Worm (Caenorhabditis elegans) whole organism, young adult: Measurements from ENCODE around the gene T04H1.12.

Experiments used
- B0261.1 ChIP-seq: sonication (generic microtip); optimal IDR thresholded peaks from 2 replicates; lab custom pipeline; 2016; ENCODE audit warnings: mild to moderate bottlenecking, missing genetic modification characterization, moderate library complexity, missing compliant biosample characterization
- F10E7.11 ChIP-seq: sonication (generic microtip); optimal IDR thresholded peaks from 2 replicates; lab custom pipeline; 2017; ENCODE audit warnings: mild to moderate bottlenecking, missing genetic modification characterization, moderate library complexity, missing compliant biosample characterization
- F37B4.10 ChIP-seq: fragments of 200-800 bp; sonication (Bioruptor generic); IDR thresholded peaks from 2 replicates; pipeline ENCODE4 v1.3.6; 2022; ENCODE audit warnings: missing genetic modification characterization, missing compliant biosample characterization
- F52B5.7 ChIP-seq: sonication (generic microtip); optimal IDR thresholded peaks from 2 replicates; lab custom pipeline; 2016; ENCODE audit warnings: mild to moderate bottlenecking, missing genetic modification characterization, missing compliant biosample characterization
- F55B11.4 ChIP-seq: sonication (generic microtip); optimal IDR thresholded peaks from 2 replicates; lab custom pipeline; 2016; ENCODE audit warnings: missing compliant biosample characterization, missing genetic modification characterization, borderline replicate concordance; ENCODE audit not compliant: insufficient read depth
- F57C9.4 ChIP-seq: sonication (generic microtip); optimal IDR thresholded peaks from 2 replicates; lab custom pipeline; 2017; ENCODE audit warnings: mild to moderate bottlenecking, missing genetic modification characterization, missing compliant biosample characterization
- T07F8.4 ChIP-seq: sonication (generic microtip); optimal IDR thresholded peaks from 2 replicates; lab custom pipeline; 2016; ENCODE audit warnings: mild to moderate bottlenecking, missing genetic modification characterization, moderate library complexity, missing compliant biosample characterization
- Y53G8AR.9 ChIP-seq: fragments of 200-800 bp; sonication (Bioruptor generic); conservative IDR thresholded peaks from 2 replicates; pipeline ENCODE4 v1.3.6; 2022; ENCODE audit warnings: missing genetic modification reagents, missing genetic modification characterization, missing compliant biosample characterization
- Y67H2A.10 ChIP-seq: fragments of 200-800 bp; sonication (Bioruptor generic); conservative IDR thresholded peaks from 2 replicates; pipeline ENCODE4 v1.3.6; 2022; ENCODE audit warnings: missing genetic modification reagents, missing genetic modification characterization, missing compliant biosample characterization
- Y79H2A.3 ChIP-seq: fragments of 200-800 bp; sonication (Bioruptor generic); conservative IDR thresholded peaks from 2 replicates; pipeline ENCODE4 v1.3.6; 2022; ENCODE audit warnings: missing genetic modification reagents, missing genetic modification characterization, missing compliant biosample characterization
- ama-1 ChIP-seq, 3 experiments: fragments of 150-350 bp in 1 of 3; sonication (generic microtip) in 2 of 3; optimal IDR thresholded peaks; 2 replicates each; lab custom pipeline; 2014 to 2018; ENCODE audit warnings: missing biosample characterization in 2 of 3, missing genetic modification characterization in 2 of 3, missing genetic modification reagents in 2 of 3
- aptf-2 ChIP-seq: fragments of 200-800 bp; sonication (Bioruptor generic); conservative IDR thresholded peaks from 2 replicates; pipeline ENCODE4 v1.3.6; 2022; ENCODE audit warnings: missing genetic modification reagents, missing genetic modification characterization, missing compliant biosample characterization
- aptf-3 ChIP-seq: fragments of 200-800 bp; sonication (Bioruptor generic); IDR thresholded peaks from 2 replicates; pipeline ENCODE4 v1.3.6; 2022; ENCODE audit warnings: missing genetic modification characterization, missing compliant biosample characterization
- athp-1 ChIP-seq: sonication (generic microtip); optimal IDR thresholded peaks from 2 replicates; lab custom pipeline; 2017; ENCODE audit warnings: mild to moderate bottlenecking, missing genetic modification characterization, missing compliant biosample characterization
- attf-5 ChIP-seq: fragments of 200-800 bp; sonication (Bioruptor generic); optimal IDR thresholded peaks from 2 replicates; lab custom pipeline; 2018; ENCODE audit warnings: mild to moderate bottlenecking, missing genetic modification characterization, missing compliant biosample characterization
- ceh-40 ChIP-seq: fragments of 200-800 bp; sonication (Bioruptor generic); IDR thresholded peaks from 2 replicates; pipeline ENCODE4 v1.3.6; 2022; ENCODE audit warnings: missing genetic modification characterization, missing compliant biosample characterization
- efl-1 ChIP-seq: fragments of 150-350 bp; optimal IDR thresholded peaks from 2 replicates; lab custom pipeline; 2014; ENCODE audit warnings: missing biosample characterization, missing genetic modification reagents, missing genetic modification characterization
- egl-18 ChIP-seq: fragments of 200-800 bp; sonication (Bioruptor generic); IDR thresholded peaks from 2 replicates; pipeline ENCODE4 v1.3.6; 2022; ENCODE audit warnings: missing genetic modification reagents, missing genetic modification characterization, missing compliant biosample characterization
- egl-44 ChIP-seq: fragments of 200-800 bp; sonication (Bioruptor generic); IDR thresholded peaks from 2 replicates; pipeline ENCODE4 v1.3.6; 2022; ENCODE audit warnings: missing genetic modification reagents, missing genetic modification characterization, missing compliant biosample characterization
- ekl-4 ChIP-seq: fragments of 200-800 bp; sonication (Bioruptor generic); IDR thresholded peaks from 2 replicates; pipeline ENCODE4 v1.3.6; 2022; ENCODE audit warnings: missing genetic modification reagents, missing genetic modification characterization, missing compliant biosample characterization
- fkh-3 ChIP-seq: sonication (generic microtip); optimal IDR thresholded peaks from 2 replicates; lab custom pipeline; 2016; ENCODE audit warnings: mild to moderate bottlenecking, missing genetic modification characterization, missing compliant biosample characterization
- gei-17 ChIP-seq: fragments of 200-800 bp; sonication (Bioruptor generic); optimal IDR thresholded peaks from 2 replicates; lab custom pipeline; 2018; ENCODE audit warnings: mild to moderate bottlenecking, missing genetic modification characterization, missing compliant biosample characterization
- him-1 ChIP-seq: sonication (generic microtip); optimal IDR thresholded peaks from 2 replicates; lab custom pipeline; 2016; ENCODE audit warnings: missing genotype, missing genetic modification reagents, missing genetic modification characterization, missing compliant biosample characterization
- hlh-26 ChIP-seq: fragments of 200-800 bp; sonication (Bioruptor generic); conservative IDR thresholded peaks from 2 replicates; pipeline ENCODE4 v1.3.6; 2022; ENCODE audit warnings: missing genetic modification reagents, missing genetic modification characterization, missing compliant biosample characterization
- lin-40 ChIP-seq: sonication (generic microtip); optimal IDR thresholded peaks from 2 replicates; lab custom pipeline; 2016; ENCODE audit warnings: missing genetic modification characterization, mild to moderate bottlenecking, missing compliant biosample characterization, missing genotype, missing genetic modification reagents
- lsl-1 ChIP-seq: fragments of 200-800 bp; sonication (Bioruptor generic); optimal IDR thresholded peaks from 2 replicates; lab custom pipeline; 2018; ENCODE audit warnings: mild to moderate bottlenecking, missing genetic modification characterization, moderate library complexity, missing compliant biosample characterization
- mes-4 ChIP-seq: sonication (generic microtip); optimal IDR thresholded peaks from 2 replicates; lab custom pipeline; 2016; ENCODE audit warnings: missing genotype, missing genetic modification characterization, missing compliant biosample characterization
- nfya-1 ChIP-seq: sonication (generic microtip); optimal IDR thresholded peaks from 2 replicates; lab custom pipeline; 2017; ENCODE audit warnings: antibody characterized with exemption, missing compliant biosample characterization, missing genetic modification characterization, borderline replicate concordance; ENCODE audit not compliant: insufficient read depth
- nhr-120 ChIP-seq: fragments of 200-800 bp; sonication (Bioruptor generic); IDR thresholded peaks from 2 replicates; pipeline ENCODE4 v1.3.6; 2022; ENCODE audit warnings: missing genetic modification characterization, missing compliant biosample characterization
- nhr-80 ChIP-seq: sonication (generic microtip); optimal IDR thresholded peaks from 2 replicates; lab custom pipeline; 2016; ENCODE audit warnings: missing genetic modification characterization, missing compliant biosample characterization
- pbrm-1 ChIP-seq: fragments of 200-800 bp; sonication (Bioruptor generic); IDR thresholded peaks from 2 replicates; pipeline ENCODE4 v1.3.6; 2022; ENCODE audit warnings: missing genetic modification reagents, missing genetic modification characterization, missing compliant biosample characterization
- sdz-38 ChIP-seq: sonication (generic microtip); optimal IDR thresholded peaks from 2 replicates; lab custom pipeline; 2016; ENCODE audit warnings: missing genotype, missing genetic modification characterization, missing compliant biosample characterization
- snpc-1.1 ChIP-seq: sonication (generic microtip); optimal IDR thresholded peaks from 2 replicates; lab custom pipeline; 2017; ENCODE audit warnings: missing genetic modification characterization, mild to moderate bottlenecking, missing compliant biosample characterization, antibody characterized with exemption, moderate library complexity, missing genotype, missing genetic modification reagents; ENCODE audit not compliant: insufficient read depth
- snpc-1.3 ChIP-seq: sonication (generic microtip); optimal IDR thresholded peaks from 2 replicates; lab custom pipeline; 2017; ENCODE audit warnings: missing genetic modification characterization, mild to moderate bottlenecking, missing compliant biosample characterization, antibody characterized with exemption, moderate library complexity, missing genotype, missing genetic modification reagents; ENCODE audit not compliant: insufficient read depth
- snpc-3.4 ChIP-seq: sonication (generic microtip); optimal IDR thresholded peaks from 2 replicates; lab custom pipeline; 2017; ENCODE audit warnings: missing genetic modification characterization, mild to moderate bottlenecking, missing compliant biosample characterization, antibody characterized with exemption, moderate library complexity, missing genotype, missing genetic modification reagents
- sptf-2 ChIP-seq: fragments of 200-800 bp; sonication (Bioruptor generic); optimal IDR thresholded peaks from 2 replicates; lab custom pipeline; 2018; ENCODE audit warnings: mild to moderate bottlenecking, missing genetic modification characterization, missing compliant biosample characterization
- tbx-9 ChIP-seq: sonication (generic microtip); optimal IDR thresholded peaks from 2 replicates; lab custom pipeline; 2016; ENCODE audit warnings: borderline replicate concordance, missing genetic modification characterization, inconsistent platforms, missing compliant biosample characterization
- tlf-1 ChIP-seq: fragments of 200-800 bp; sonication (Bioruptor generic); optimal IDR thresholded peaks from 2 replicates; lab custom pipeline; 2018; ENCODE audit warnings: mild to moderate bottlenecking, missing genetic modification characterization, missing compliant biosample characterization
- zim-3 ChIP-seq: sonication (generic microtip); optimal IDR thresholded peaks from 2 replicates; lab custom pipeline; 2017; ENCODE audit warnings: mild to moderate bottlenecking, missing genetic modification characterization, moderate library complexity, missing compliant biosample characterization
- ztf-18 ChIP-seq: sonication (generic microtip); optimal IDR thresholded peaks from 2 replicates; lab custom pipeline; 2016; ENCODE audit warnings: missing genotype, mild to moderate bottlenecking, missing genetic modification characterization, missing compliant biosample characterization
- ztf-25 ChIP-seq: fragments of 200-800 bp; sonication (Bioruptor generic); IDR thresholded peaks from 2 replicates; pipeline ENCODE4 v1.3.6; 2022; ENCODE audit warnings: missing genetic modification reagents, missing genetic modification characterization, missing compliant biosample characterization
- ztf-28 ChIP-seq: fragments of 200-800 bp; sonication (Bioruptor generic); IDR thresholded peaks from 2 replicates; pipeline ENCODE4 v1.3.6; 2022; ENCODE audit warnings: missing genetic modification reagents, missing genetic modification characterization, missing compliant biosample characterization
- ztf-6 ChIP-seq: fragments of 200-800 bp; sonication (Bioruptor generic); IDR thresholded peaks from 2 replicates; pipeline ENCODE4 v1.3.6; 2022; ENCODE audit warnings: missing genetic modification reagents, missing genetic modification characterization, missing compliant biosample characterization

The T04H1.12 gene

DNA sequence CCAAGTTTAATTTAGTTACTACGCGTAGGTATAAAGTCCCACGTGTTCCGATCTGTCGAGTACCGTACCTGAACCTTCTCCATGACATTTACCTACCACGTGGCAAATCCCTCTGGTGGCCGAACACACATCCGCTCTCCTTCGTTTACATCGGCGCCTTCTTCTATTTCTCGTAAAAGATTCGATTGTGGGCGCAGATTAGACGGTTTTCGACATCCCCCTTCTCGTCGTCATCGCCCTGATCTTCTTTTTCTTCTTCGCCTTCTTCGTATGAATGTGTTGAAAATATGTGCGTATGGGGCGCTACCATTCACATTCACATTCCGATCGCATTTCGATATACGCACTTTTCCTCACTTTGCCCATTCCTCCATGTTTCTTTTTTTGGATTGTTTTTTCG lies 41.4 kb downstream of the T04H1.12 start:
- TF ChIP-seq Y79H2A.3 (GFP tag; lab: Robert Waterston, UW) (no peak), ceh-40 (no peak), F10E7.11 (tag; lab: Kevin White, UChicago) (no peak), mes-4 (tag; lab: Kevin White, UChicago) (no peak), F52B5.7 (tag; lab: Kevin White, UChicago) (no peak), attf-5 (GFP tag; lab: Kevin White, UChicago) (no peak), T07F8.4 (tag; lab: Kevin White, UChicago) (no peak), zim-3 (tag; lab: Kevin White, UChicago) (no peak), hlh-26 (GFP tag; lab: Robert Waterston, UW) (no peak), snpc-3.4 (tag; lab: Kevin White, UChicago) (no peak), nhr-120 (GFP tag; lab: Robert Waterston, UW) (no peak), aptf-3 (GFP tag; lab: Robert Waterston, UW) (no peak), ztf-6 (no peak)

DNA sequence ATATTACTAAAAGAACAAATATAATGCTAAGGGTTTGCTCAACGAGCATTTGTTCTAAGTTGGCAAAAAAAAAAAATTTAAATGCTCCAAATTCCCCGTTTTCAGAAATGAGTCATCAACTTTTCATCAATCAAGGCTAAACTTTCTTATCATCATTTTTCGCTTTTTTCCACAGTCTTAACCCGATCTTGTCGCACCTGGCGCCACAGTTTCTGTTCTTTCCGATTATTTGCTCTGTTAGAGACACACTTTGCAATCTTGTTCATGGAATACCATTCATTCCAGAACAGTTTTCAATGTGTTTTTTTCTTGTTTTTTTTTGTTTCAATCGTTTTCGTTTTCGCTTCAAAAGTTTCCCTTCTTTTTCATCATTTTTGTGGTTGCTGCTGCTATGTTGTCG lies 42.7 kb downstream of the T04H1.12 start:
- TF ChIP-seq nhr-80 (tag; lab: Kevin White, UChicago) (peak; percentile 80), sptf-2 (GFP tag; lab: Kevin White, UChicago) (no peak), egl-44 (GFP tag; lab: Robert Waterston, UW) (no peak), nfya-1 (tag; lab: Kevin White, UChicago) (no peak), athp-1 (tag; lab: Kevin White, UChicago) (no peak), gei-17 (GFP tag; lab: Kevin White, UChicago) (no peak), Y53G8AR.9 (GFP tag; lab: Robert Waterston, UW) (no peak)

DNA sequence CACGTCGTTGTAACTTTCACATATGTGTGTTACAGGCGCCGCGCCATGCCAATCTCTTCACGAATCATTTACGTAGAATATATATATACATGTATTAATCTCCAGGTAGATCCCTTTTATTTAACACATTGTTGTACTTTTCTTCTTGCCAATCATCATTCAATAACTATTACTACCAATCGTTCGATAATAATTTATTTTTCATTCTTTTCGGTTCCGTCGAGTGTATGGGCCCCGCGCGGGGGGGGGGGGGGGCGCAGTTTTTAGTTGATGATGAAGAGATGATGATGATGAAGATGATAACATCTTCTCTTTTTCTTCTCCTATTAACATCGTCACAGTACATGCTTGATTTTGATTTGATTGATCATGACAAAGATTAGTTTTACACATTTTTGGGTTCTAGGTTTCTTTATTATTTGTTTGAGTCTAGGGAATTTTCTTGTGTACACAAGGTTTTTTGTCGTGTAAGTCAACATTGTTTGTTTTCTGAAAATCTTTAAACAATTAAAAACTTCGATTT lies 43.9 kb downstream of the T04H1.12 start:
- TF ChIP-seq lsl-1 (GFP tag; lab: Kevin White, UChicago) (no peak), tbx-9 (tag; lab: Kevin White, UChicago) (no peak), fkh-3 (tag; lab: Kevin White, UChicago) (no peak), aptf-2 (GFP tag; lab: Robert Waterston, UW) (no peak), F55B11.4 (tag; lab: Kevin White, UChicago) (no peak), tlf-1 (GFP tag; lab: Kevin White, UChicago) (no peak), B0261.1 (tag; lab: Kevin White, UChicago) (no peak), F57C9.4 (tag; lab: Kevin White, UChicago) (no peak), ztf-28 (GFP tag; lab: Robert Waterston, UW) (no peak), Y67H2A.10 (no peak), pbrm-1 (GFP tag; lab: Robert Waterston, UW) (no peak), ztf-25 (GFP tag; lab: Robert Waterston, UW) (no peak)

DNA sequence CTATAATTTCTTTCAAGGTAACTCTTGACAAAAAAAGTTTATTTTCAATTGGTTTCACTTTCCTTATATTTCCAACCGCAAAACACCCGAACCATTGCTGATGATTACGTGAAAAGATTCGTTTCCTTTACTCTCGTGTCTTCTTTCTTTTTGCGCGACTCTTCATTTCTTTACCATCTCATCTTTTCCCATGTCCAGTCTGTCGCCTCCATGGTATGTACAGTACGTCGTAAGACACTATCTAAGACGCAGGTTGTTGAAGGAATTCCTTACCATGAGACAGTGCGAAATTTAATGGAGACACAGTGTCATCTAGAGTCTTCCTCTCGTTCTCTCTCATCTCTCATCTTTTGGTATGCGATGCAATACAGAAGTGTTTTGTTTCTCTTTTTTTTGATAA lies 44.7 kb downstream of the T04H1.12 start:
- peak; percentile 49 for TF ChIP-seq lin-40 (tag; lab: Kevin White, UChicago)
- TF ChIP-seq F37B4.10 (GFP tag; lab: Robert Waterston, UW) = no peak
- TF ChIP-seq egl-18 (GFP tag; lab: Robert Waterston, UW) = no peak
- no peak for TF ChIP-seq egl-44 (GFP tag; lab: Robert Waterston, UW)
- no peak for TF ChIP-seq ekl-4 (GFP tag; lab: Robert Waterston, UW)
- no peak for TF ChIP-seq him-1 (tag; lab: Kevin White, UChicago)
- no peak for TF ChIP-seq athp-1 (tag; lab: Kevin White, UChicago)
- no peak for TF ChIP-seq sdz-38 (tag; lab: Kevin White, UChicago)
- no peak for TF ChIP-seq efl-1 (GFP tag; lab: Kevin White, UChicago)
- TF ChIP-seq snpc-1.1 (tag; lab: Kevin White, UChicago) = no peak
- TF ChIP-seq ama-1 (optimal IDR thresholded peaks at IDR 0.05; lab: Kevin White, UChicago) = no peak
- no peak for TF ChIP-seq ama-1 (GFP tag; optimal IDR thresholded peaks at IDR 0.05; lab: Kevin White, UChicago)
- no peak for TF ChIP-seq nfya-1 (tag; lab: Kevin White, UChicago)
- no peak for TF ChIP-seq snpc-1.3 (tag; lab: Kevin White, UChicago)
- TF ChIP-seq ztf-18 (tag; lab: Kevin White, UChicago) = peak; percentile 9
- peak; percentile 48 for TF ChIP-seq attf-5 (GFP tag; lab: Kevin White, UChicago)
- peak; percentile 59 for TF ChIP-seq nhr-80 (tag; lab: Kevin White, UChicago)
